Fruit fly (Drosophila melanogaster) whole organism, embryonic: Measurements from ENCODE around the gene sit.
A peak's percentile ranks its signal among the peaks of the same experiment; 100 is the strongest.

Experiments used
- ATbp ChIP-seq: fragments of 200-800 bp; sonication (Bioruptor generic); optimal IDR thresholded peaks from 2 replicates; lab custom pipeline; 2017; ENCODE audit warnings: missing biosample characterization, mild to moderate bottlenecking, missing genetic modification characterization, missing genetic modification reagents
- Antp ChIP-seq: fragments of 200-800 bp; sonication (Bioruptor generic); optimal IDR thresholded peaks from 3 replicates; lab custom pipeline; 2016; ENCODE audit warnings: missing biosample characterization, missing genetic modification characterization
- Blimp-1 ChIP-seq: fragments of 200-800 bp; sonication (Bioruptor generic); optimal IDR thresholded peaks from 3 replicates; lab custom pipeline; 2018; ENCODE audit warnings: missing biosample characterization, missing genetic modification characterization, mild to moderate bottlenecking, moderate library complexity, missing genetic modification reagents
- CG10321 ChIP-seq: fragments of 200-800 bp; sonication (Bioruptor generic); IDR thresholded peaks from 2 replicates; pipeline ENCODE4 v1.3.6; 2022; ENCODE audit warnings: missing biosample characterization, missing genetic modification characterization
- CG10543 ChIP-seq: fragments of 200-800 bp; sonication (Bioruptor generic); optimal IDR thresholded peaks from 3 replicates; lab custom pipeline; 2017; ENCODE audit warnings: missing biosample characterization, mild to moderate bottlenecking, missing genetic modification characterization, moderate library complexity
- CG12071 ChIP-seq: fragments of 200-800 bp; sonication (Bioruptor generic); optimal IDR thresholded peaks from 3 replicates; lab custom pipeline; 2018; ENCODE audit warnings: missing biosample characterization, mild to moderate bottlenecking, missing genetic modification characterization
- CG12155 ChIP-seq: fragments of 200-800 bp; sonication (Bioruptor generic); optimal IDR thresholded peaks from 3 replicates; lab custom pipeline; 2016; ENCODE audit warnings: missing biosample characterization, missing genetic modification characterization
- CG12219 ChIP-seq: fragments of 200-800 bp; sonication (Bioruptor generic); optimal IDR thresholded peaks from 3 replicates; lab custom pipeline; 2018; ENCODE audit warnings: missing biosample characterization, mild to moderate bottlenecking, missing genetic modification characterization
- CG14860 ChIP-seq: fragments of 200-800 bp; sonication (Bioruptor generic); IDR thresholded peaks from 3 replicates; pipeline ENCODE4 v1.3.6; 2022; ENCODE audit warnings: missing biosample characterization, missing genetic modification characterization; ENCODE audit not compliant: partially characterized antibody
- CG16863 ChIP-seq: fragments of 200-800 bp; sonication (Bioruptor generic); optimal IDR thresholded peaks from 3 replicates; lab custom pipeline; 2016; ENCODE audit warnings: missing biosample characterization, missing genetic modification characterization
- CG2120 ChIP-seq: fragments of 200-800 bp; sonication (Bioruptor generic); optimal IDR thresholded peaks from 3 replicates; lab custom pipeline; 2016; ENCODE audit warnings: missing biosample characterization, missing genetic modification characterization
- CG31224 ChIP-seq: fragments of 200-800 bp; sonication (Bioruptor generic); IDR thresholded peaks from 2 replicates; pipeline ENCODE4 v1.3.6; 2022; ENCODE audit warnings: missing biosample characterization, missing genetic modification characterization
- CG32532 ChIP-seq: fragments of 200-800 bp; sonication (Bioruptor generic); IDR thresholded peaks from 2 replicates; pipeline ENCODE4 v1.3.6; 2022; ENCODE audit warnings: missing biosample characterization, missing genetic modification characterization
- CG4328 ChIP-seq: fragments of 200-800 bp; sonication (Bioruptor generic); optimal IDR thresholded peaks from 3 replicates; lab custom pipeline; 2017; ENCODE audit warnings: missing biosample characterization, missing genetic modification reagents, missing genetic modification characterization
- CG4404 ChIP-seq: fragments of 200-800 bp; sonication (Bioruptor generic); IDR thresholded peaks from 2 replicates; pipeline ENCODE4 v1.3.6; 2022; ENCODE audit warnings: missing biosample characterization, missing genetic modification characterization
- CG4424 ChIP-seq: fragments of 200-800 bp; sonication (Bioruptor generic); optimal IDR thresholded peaks from 3 replicates; lab custom pipeline; 2016; ENCODE audit warnings: missing biosample characterization, missing genetic modification characterization
- CG7357 ChIP-seq: fragments of 200-800 bp; sonication (Bioruptor generic); IDR thresholded peaks from 3 replicates; pipeline ENCODE4 v1.3.6; 2022; ENCODE audit warnings: missing biosample characterization, missing genetic modification characterization
- CG7556 ChIP-seq: fragments of 200-800 bp; sonication (Bioruptor generic); optimal IDR thresholded peaks from 2 replicates; lab custom pipeline; 2017; ENCODE audit warnings: missing biosample characterization, mild to moderate bottlenecking, missing genetic modification characterization
- CG7928 ChIP-seq: fragments of 200-800 bp; sonication (Bioruptor generic); optimal IDR thresholded peaks from 2 replicates; lab custom pipeline; 2017; ENCODE audit warnings: missing biosample characterization, mild to moderate bottlenecking, missing genetic modification characterization
- CG9609 ChIP-seq: fragments of 200-800 bp; sonication (Bioruptor generic); optimal IDR thresholded peaks from 3 replicates; lab custom pipeline; 2016; ENCODE audit warnings: missing biosample characterization, missing genetic modification characterization
- CG9817 ChIP-seq: fragments of 200-800 bp; sonication (Bioruptor generic); optimal IDR thresholded peaks from 2 replicates; lab custom pipeline; 2018; ENCODE audit warnings: missing biosample characterization, mild to moderate bottlenecking, missing genetic modification characterization, moderate library complexity
- HLH4C ChIP-seq: fragments of 200-800 bp; sonication (Bioruptor generic); IDR thresholded peaks from 3 replicates; pipeline ENCODE4 v1.3.6; 2022; ENCODE audit warnings: missing biosample characterization, missing genetic modification characterization; ENCODE audit not compliant: partially characterized antibody
- HLH54F ChIP-seq: fragments of 200-800 bp; sonication (Bioruptor generic); optimal IDR thresholded peaks from 3 replicates; lab custom pipeline; 2016; ENCODE audit warnings: missing biosample characterization, missing genetic modification characterization
- Hey ChIP-seq: fragments of 200-800 bp; sonication (Bioruptor generic); optimal IDR thresholded peaks from 3 replicates; lab custom pipeline; 2018; ENCODE audit warnings: missing biosample characterization, mild to moderate bottlenecking, missing genetic modification characterization
- Ravus ChIP-seq: fragments of 200-800 bp; sonication (Bioruptor generic); IDR thresholded peaks from 2 replicates; pipeline ENCODE4 v1.3.6; 2022; ENCODE audit warnings: missing biosample characterization, missing genetic modification characterization
- Scr ChIP-seq: fragments of 200-800 bp; sonication (Bioruptor generic); IDR thresholded peaks from 2 replicates; pipeline ENCODE4 v1.3.6; 2022; ENCODE audit warnings: missing biosample characterization, missing genetic modification characterization; ENCODE audit not compliant: partially characterized antibody
- Sox100B ChIP-seq: fragments of 200-800 bp; sonication (Bioruptor generic); optimal IDR thresholded peaks from 3 replicates; lab custom pipeline; 2018; ENCODE audit warnings: missing biosample characterization, mild to moderate bottlenecking, missing genetic modification characterization
- Sry-β ChIP-seq: fragments of 200-800 bp; sonication (Bioruptor generic); optimal IDR thresholded peaks from 2 replicates; lab custom pipeline; 2018; ENCODE audit warnings: missing biosample characterization, mild to moderate bottlenecking, missing genetic modification characterization, moderate library complexity
- Usf ChIP-seq: fragments of 200-800 bp; sonication (Bioruptor generic); optimal IDR thresholded peaks from 2 replicates; lab custom pipeline; 2017; ENCODE audit warnings: missing genotype, missing biosample characterization, missing genetic modification characterization
- Xrp1 ChIP-seq: fragments of 200-800 bp; sonication (Bioruptor generic); IDR thresholded peaks from 2 replicates; pipeline ENCODE4 v1.3.6; 2022; ENCODE audit warnings: missing biosample characterization, missing genetic modification characterization
- YL-1 ChIP-seq: fragments of 200-800 bp; sonication (Bioruptor generic); optimal IDR thresholded peaks from 3 replicates; lab custom pipeline; 2017; ENCODE audit warnings: missing biosample characterization, mild to moderate bottlenecking, missing genetic modification characterization
- ac ChIP-seq: fragments of 200-800 bp; sonication (Bioruptor generic); optimal IDR thresholded peaks from 3 replicates; lab custom pipeline; 2017; ENCODE audit warnings: missing biosample characterization, mild to moderate bottlenecking, missing genetic modification characterization
- amos ChIP-seq: fragments of 200-800 bp; sonication (Bioruptor generic); IDR thresholded peaks from 2 replicates; pipeline ENCODE4 v1.3.6; 2022; ENCODE audit warnings: missing biosample characterization, missing genetic modification characterization; ENCODE audit not compliant: partially characterized antibody
- bowl ChIP-seq: fragments of 200-800 bp; sonication (Bioruptor generic); IDR thresholded peaks from 2 replicates; pipeline ENCODE4 v1.3.6; 2022; ENCODE audit warnings: missing biosample characterization, missing genetic modification characterization
- bsh ChIP-seq, 2 experiments: fragments of 200-800 bp; sonication (Bioruptor generic); optimal IDR thresholded peaks; 2 replicates each; lab custom pipeline; 2017 to 2018; ENCODE audit warnings: mild to moderate bottlenecking in 2 of 2, missing biosample characterization in 2 of 2, missing genetic modification characterization in 2 of 2, moderate library complexity in 1 of 2
- cad ChIP-seq: fragments of >200 bp; optimal IDR thresholded peaks from 2 replicates; lab custom pipeline; 2017; ENCODE audit warnings: missing biosample characterization, missing genetic modification characterization
- crp ChIP-seq, 2 experiments: fragments of 200-800 bp; sonication (Bioruptor generic); optimal IDR thresholded peaks; 2 replicates in 1 of 2; 3 replicates in 1 of 2; lab custom pipeline; 2017; ENCODE audit warnings: missing biosample characterization in 2 of 2, missing genetic modification characterization in 2 of 2, mild to moderate bottlenecking in 1 of 2, moderate library complexity in 1 of 2
- dan ChIP-seq: fragments of 200-800 bp; sonication (Bioruptor generic); IDR thresholded peaks from 2 replicates; pipeline ENCODE4 v1.3.6; 2022; ENCODE audit warnings: missing biosample characterization, missing genetic modification characterization
- en ChIP-seq: fragments of 200-800 bp; sonication (Bioruptor generic); optimal IDR thresholded peaks from 2 replicates; lab custom pipeline; 2016; ENCODE audit warnings: missing biosample characterization, missing genetic modification characterization
- gro ChIP-seq: fragments of 200-800 bp; sonication (Bioruptor generic); optimal IDR thresholded peaks from 2 replicates; lab custom pipeline; 2016; ENCODE audit warnings: missing biosample characterization, missing genetic modification characterization
- ham ChIP-seq: fragments of 200-800 bp; sonication (Bioruptor generic); IDR thresholded peaks from 2 replicates; pipeline ENCODE4 v1.3.6; 2022; ENCODE audit warnings: missing biosample characterization, missing genetic modification characterization
- hkb ChIP-seq, 2 experiments: fragments of 200-800 bp in 1 of 2; fragments of >200 bp in 1 of 2; sonication (Bioruptor generic) in 1 of 2; IDR thresholded peaks in 1 of 2; optimal IDR thresholded peaks in 1 of 2; 2 replicates each; pipeline versions ENCODE4 v1.3.6 to Lab custom; 2017 to 2022; ENCODE audit warnings: missing biosample characterization in 1 of 2, missing genetic modification characterization in 1 of 2
- jumu ChIP-seq: fragments of 200-800 bp; sonication (Bioruptor generic); optimal IDR thresholded peaks from 3 replicates; lab custom pipeline; 2016; ENCODE audit warnings: missing biosample characterization, missing genetic modification characterization
- kni ChIP-seq: fragments of 200-800 bp; sonication (Bioruptor generic); optimal IDR thresholded peaks from 3 replicates; lab custom pipeline; 2017; ENCODE audit warnings: mild to moderate bottlenecking, missing biosample characterization, missing genetic modification reagents, missing genetic modification characterization
- pum ChIP-seq: fragments of 200-800 bp; sonication (Bioruptor generic); optimal IDR thresholded peaks from 2 replicates; lab custom pipeline; 2016; ENCODE audit warnings: missing biosample characterization, missing genetic modification characterization
- seq ChIP-seq: fragments of 200-800 bp; sonication (Bioruptor generic); IDR thresholded peaks from 2 replicates; pipeline ENCODE4 v1.3.6; 2022; ENCODE audit warnings: missing biosample characterization, missing genetic modification characterization
- shn ChIP-seq: fragments of 200-800 bp; sonication (Bioruptor generic); optimal IDR thresholded peaks from 3 replicates; lab custom pipeline; 2016; ENCODE audit warnings: missing biosample characterization, missing genetic modification characterization
- tll ChIP-seq, 2 experiments: fragments of 200-800 bp in 1 of 2; fragments of >200 bp in 1 of 2; sonication (Bioruptor generic) in 1 of 2; optimal IDR thresholded peaks; 2 replicates each; lab custom pipeline; 2017 to 2019; ENCODE audit warnings: missing biosample characterization in 2 of 2, missing genetic modification characterization in 2 of 2, mild to moderate bottlenecking in 1 of 2, moderate library complexity in 1 of 2
- vnd ChIP-seq: fragments of 200-800 bp; sonication (Bioruptor generic); IDR thresholded peaks from 3 replicates; pipeline ENCODE4 v1.3.6; 2022; ENCODE audit warnings: missing biosample characterization, missing genetic modification characterization; ENCODE audit not compliant: partially characterized antibody
- yki ChIP-seq: fragments of >200 bp; optimal IDR thresholded peaks from 3 replicates; lab custom pipeline; 2018

The sit gene

DNA sequence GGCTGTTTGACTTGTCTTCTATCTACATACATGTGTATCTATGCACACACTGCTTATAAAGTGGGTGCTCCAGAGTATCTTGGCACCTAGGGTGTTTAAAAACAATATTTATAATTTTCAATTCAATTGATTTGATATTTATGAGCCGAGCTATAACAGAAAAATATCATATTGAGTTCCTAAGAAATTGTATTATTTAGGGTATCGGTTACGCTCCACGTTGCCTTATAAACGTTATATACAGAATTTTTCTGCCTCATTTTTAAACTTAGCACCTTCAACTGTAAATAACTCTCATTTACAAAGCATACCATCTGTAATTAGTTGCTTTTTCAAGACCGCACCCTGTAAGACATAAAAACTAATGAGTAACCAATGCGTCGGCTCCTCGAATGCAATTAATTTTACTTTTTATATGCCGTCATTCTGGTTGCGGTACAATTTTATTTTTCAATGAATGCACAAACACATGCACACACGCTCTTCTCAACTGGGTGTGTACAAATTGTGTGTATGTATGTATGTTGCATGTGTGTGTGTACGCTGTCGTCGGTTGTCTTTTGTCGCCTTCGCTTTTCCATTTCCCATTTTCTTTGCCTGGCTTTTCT lies 28.4 kb upstream of the sit start:
- TF ChIP-seq Sry-β (peak; percentile 1), vnd (GFP tag; lab: Robert Waterston, UW) (no peak), ATbp (GFP tag; lab: Kevin White, UChicago) (peak; percentile 68), cad (no peak), CG9609 (peak; percentile 1), bowl (GFP tag; lab: Robert Waterston, UW) (no peak), HLH54F (peak; percentile 13), CG16863 (peak; percentile 56), CG7357 (GFP tag; lab: Robert Waterston, UW) (no peak), Scr (GFP tag; lab: Robert Waterston, UW) (no peak), Ravus (GFP tag; lab: Robert Waterston, UW) (no peak), CG10543 (GFP tag; lab: Kevin White, UChicago) (no peak), Xrp1 (peak; percentile 52), jumu (peak; percentile 34), CG4328 (GFP tag; lab: Kevin White, UChicago) (peak; percentile 12), tll (GFP tag; optimal IDR thresholded peaks at IDR 0.05; lab: Kevin White, UChicago) (no peak), CG4404 (GFP tag; lab: Robert Waterston, UW) (no peak), hkb (optimal IDR thresholded peaks at IDR 0.05; lab: Kevin White, UChicago) (no peak), hkb (GFP tag; IDR thresholded peaks at IDR 0.05; lab: Robert Waterston, UW) (no peak), Antp (GFP tag; lab: Kevin White, UChicago) (peak; percentile 41), bsh (GFP tag; optimal IDR thresholded peaks at IDR 0.05; lab: Kevin White, UChicago) (peak; percentile 50 to 70), CG7556 (GFP tag; lab: Kevin White, UChicago) (peak; percentile 82), CG9817 (peak; percentile 18), Usf (peak; percentile 35), yki (no peak), CG14860 (GFP tag; lab: Robert Waterston, UW) (no peak), CG10321 (no peak), shn (GFP tag; lab: Kevin White, UChicago) (peak; percentile 52), en (GFP tag; lab: Kevin White, UChicago) (peak; percentile 13), CG31224 (GFP tag; lab: Robert Waterston, UW) (no peak), Sox100B (GFP tag; lab: Kevin White, UChicago) (peak; percentile 81), CG12155 (GFP tag; lab: Kevin White, UChicago) (peak; percentile 13), seq (GFP tag; lab: Robert Waterston, UW) (no peak), CG4424 (GFP tag; lab: Kevin White, UChicago) (peak; percentile 57), CG7928 (no peak), amos (GFP tag; lab: Robert Waterston, UW) (no peak), Hey (tag; lab: Kevin White, UChicago) (no peak), CG32532 (GFP tag; lab: Robert Waterston, UW) (no peak), CG12071 (no peak), ac (peak; percentile 1), pum (peak; percentile 47), CG2120 (GFP tag; lab: Kevin White, UChicago) (peak; percentile 15), dan (GFP tag; lab: Robert Waterston, UW) (no peak), HLH4C (GFP tag; lab: Robert Waterston, UW) (no peak), YL-1 (GFP tag; lab: Kevin White, UChicago) (no peak), crp (GFP tag; optimal IDR thresholded peaks at IDR 0.05; lab: Kevin White, UChicago) (no peak), gro (GFP tag; lab: Kevin White, UChicago) (no peak), Blimp-1 (peak; percentile 75), CG12219 (GFP tag; lab: Kevin White, UChicago) (peak; percentile 40), kni (GFP tag; lab: Kevin White, UChicago) (peak; percentile 68), ham (GFP tag; lab: Robert Waterston, UW) (no peak)
